Worm (Caenorhabditis elegans) whole organism, dauer: Measurements from ENCODE around the gene W07G4.2.

Source experiments
- unc-62 ChIP-seq: sonication (generic microtip); optimal IDR thresholded peaks from 2 replicates; lab custom pipeline; 2017; ENCODE audit warnings: missing biosample characterization, missing genetic modification reagents, missing genetic modification characterization

The W07G4.2 gene

ce11 chrV:12995269-12995668 lies 41.1 kb downstream of the W07G4.2 start, which contains the start of gene far-5:
TSS of gene far-5 (plus strand) at chrV:12995569.
- TF ChIP-seq unc-62: no peak

ce11 chrV:12992891-12993290 lies 43.5 kb downstream of the W07G4.2 start, which contains the start of the genes F15B9.11 and dsl-7:
TSS of gene F15B9.11 (minus strand) at chrV:12992895.
TSS of gene dsl-7 (plus strand) at chrV:12993150.
- TF ChIP-seq unc-62: no peak

ce11 chrV:12988256-12988655 lies 48.1 kb downstream of the W07G4.2 start, which contains the start of gene F15B9.8:
TSS of gene F15B9.8 (plus strand) at chrV:12988556.
- TF ChIP-seq unc-62: no peak

- no peak for TF ChIP-seq unc-62
These were observed 49.3 kb downstream of the W07G4.2 start, which contains the start of gene shw-3 for ce11 chrV:12987061-12987460. TSS of gene shw-3 (minus strand) at chrV:12987161.
